Fruit fly (Drosophila melanogaster) ovary, adult (tissue): Measurements from ENCODE around the gene CG14105.

Experiments
- CG17801 ChIP-seq: fragments of 200-800 bp; optimal IDR thresholded peaks from 2 replicates; lab custom pipeline; 2019; ENCODE audit warnings: missing biosample characterization, mild to moderate bottlenecking, missing genetic modification characterization, moderate library complexity; ENCODE audit not compliant: partially characterized antibody

CG14105 gene

DNA sequence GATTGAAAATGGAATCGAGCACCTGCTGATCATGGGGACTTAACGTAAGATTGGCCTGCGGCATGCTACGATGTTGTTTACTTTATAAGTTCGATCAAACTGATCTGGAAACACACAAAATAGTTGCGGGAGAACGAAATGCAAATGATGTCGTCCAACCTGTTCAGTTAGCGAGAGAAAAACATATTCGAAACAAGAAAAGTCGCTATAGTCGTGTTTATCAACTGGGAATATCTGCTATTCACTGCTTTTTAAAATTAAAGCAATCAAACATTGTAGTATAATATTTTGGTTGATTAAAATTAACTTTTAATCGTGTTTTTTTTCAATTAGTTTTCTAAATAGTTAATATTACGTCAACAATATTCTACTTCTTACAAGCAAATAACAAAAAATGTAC is at the start of gene CG14105:
TSS of gene CG14105 (minus strand) at position 101 of the 400 bp plus-strand sequence.
- TF ChIP-seq CG17801 (GFP tag; lab: Kevin White, UChicago): no peak

DNA sequence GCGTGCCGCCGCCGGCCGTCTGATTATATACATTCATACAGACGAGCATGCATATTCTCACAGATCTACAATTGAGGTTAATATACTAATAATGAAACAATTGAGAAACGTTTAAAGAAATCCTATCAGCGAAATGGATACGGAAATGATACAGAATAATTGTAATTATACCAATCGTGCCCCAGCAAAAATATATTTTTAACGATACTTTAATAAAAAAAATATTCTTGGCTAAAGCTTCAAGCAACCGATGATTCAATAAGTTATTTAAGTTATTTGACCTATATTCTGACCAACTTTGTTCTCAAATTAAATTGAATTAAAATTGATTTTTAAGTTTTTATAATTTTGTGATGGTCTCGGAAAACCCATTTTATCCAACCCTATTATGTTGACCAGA is 49.6 kb upstream of the CG14105 start:
- TF ChIP-seq CG17801 (GFP tag; lab: Kevin White, UChicago): peak; percentile 46

DNA sequence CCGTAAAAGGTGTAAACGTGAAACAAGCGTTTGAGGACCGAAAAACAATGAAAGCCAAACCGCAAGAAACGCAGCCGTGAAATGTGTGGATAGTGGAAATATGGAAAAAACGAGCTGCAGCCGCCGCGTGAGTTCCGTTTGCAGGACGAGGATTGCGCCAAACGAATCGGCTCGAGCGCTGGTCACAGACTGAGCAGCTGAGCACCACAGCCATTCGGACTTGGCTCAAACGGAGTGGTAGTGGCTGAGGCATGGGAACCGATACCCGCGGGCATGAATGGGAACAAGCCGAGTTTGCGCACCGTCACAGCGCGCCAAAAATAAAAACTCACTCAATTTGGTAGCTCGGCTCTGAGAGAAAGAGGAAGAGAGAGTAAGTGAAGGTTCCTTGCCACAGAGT is 48.1 kb upstream of the CG14105 start, which contains the start of gene CG10089:
TSS of gene CG10089 (minus strand) at position 181 of the 400 bp plus-strand sequence.
- TF ChIP-seq CG17801 (GFP tag; lab: Kevin White, UChicago): no peak

DNA sequence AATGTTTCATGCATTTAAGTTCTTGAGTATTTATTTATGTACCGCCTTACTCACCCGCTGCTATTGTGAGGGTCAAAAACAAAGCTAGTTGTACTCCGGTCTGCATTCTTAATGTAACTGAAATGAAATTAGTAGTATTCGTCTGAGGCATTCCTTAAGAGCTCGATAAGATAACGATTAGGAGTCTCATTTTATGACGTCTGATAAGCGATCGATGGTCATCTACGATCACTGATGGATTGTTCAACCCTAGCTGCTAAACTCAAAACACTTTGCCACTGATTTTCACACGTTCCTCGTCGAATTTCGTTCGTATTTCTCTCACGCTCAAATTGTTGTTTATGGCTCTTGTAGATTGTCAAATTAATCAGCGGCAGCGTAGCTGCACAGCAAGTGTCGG is 30.7 kb upstream of the CG14105 start, which contains the start of gene CG10116:
TSS of gene CG10116 (minus strand) at position 106 of the 400 bp plus-strand sequence.
- TF ChIP-seq CG17801 (GFP tag; lab: Kevin White, UChicago): no peak

DNA sequence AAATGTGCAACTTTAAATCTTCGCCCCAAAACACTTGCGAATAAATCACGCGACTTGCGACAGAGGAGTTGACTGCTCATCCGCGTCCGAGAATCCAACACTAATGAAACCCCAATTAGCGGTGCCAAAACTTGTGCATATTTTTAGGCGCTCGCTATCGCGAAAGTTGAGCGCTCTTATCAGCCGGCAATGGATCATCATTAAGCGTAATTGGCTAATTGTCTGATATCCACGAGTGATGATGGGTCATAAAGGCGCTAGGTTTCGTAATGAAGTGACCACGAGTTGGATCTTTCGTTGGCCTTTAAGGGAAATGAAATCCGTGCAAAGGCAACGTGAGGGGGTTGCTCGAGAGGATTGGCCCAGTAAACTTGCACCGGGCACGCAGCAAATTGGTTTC is 28.3 kb upstream of the CG14105 start:
- TF ChIP-seq CG17801 (GFP tag; lab: Kevin White, UChicago): peak; percentile 2

DNA sequence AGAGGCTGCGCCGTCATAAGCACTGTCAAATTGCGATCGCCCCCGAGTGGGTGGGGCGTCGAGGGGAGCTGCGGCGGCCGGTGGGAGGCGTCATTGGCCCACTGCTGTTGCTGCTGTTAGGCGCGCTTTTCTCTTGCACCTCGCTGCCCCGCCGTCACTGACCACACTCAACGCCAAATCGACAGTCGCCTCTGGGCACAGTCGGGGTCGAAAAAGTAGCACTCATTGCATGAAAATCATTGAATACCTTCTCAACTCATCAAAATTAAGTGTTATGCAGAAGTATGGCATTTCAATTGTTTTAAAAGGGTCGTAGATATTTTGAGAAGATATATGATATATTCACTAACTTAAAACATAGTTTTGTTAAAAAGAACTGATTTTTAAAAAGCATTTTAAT is 25.8 kb upstream of the CG14105 start:
- TF ChIP-seq CG17801 (GFP tag; lab: Kevin White, UChicago): no peak

DNA sequence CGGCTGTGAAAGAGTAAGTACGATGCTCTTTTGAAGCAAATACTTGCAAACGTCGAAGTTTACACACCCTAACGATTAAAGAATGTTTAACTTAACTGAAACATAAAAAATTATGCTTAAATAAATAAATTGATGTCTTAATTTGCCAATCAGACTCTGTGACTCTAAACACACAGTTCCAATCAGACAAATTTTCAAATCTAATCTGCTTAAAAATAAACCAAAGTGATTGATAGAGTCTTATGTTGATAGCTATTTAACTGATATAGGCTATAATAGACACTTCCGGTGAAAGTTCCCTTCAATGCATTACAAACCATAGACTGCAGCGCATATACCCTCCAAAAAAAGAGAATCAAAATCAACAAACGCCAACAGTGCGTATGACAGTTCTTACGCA is 25.1 kb upstream of the CG14105 start:
- no peak for TF ChIP-seq CG17801 (GFP tag; lab: Kevin White, UChicago)

DNA sequence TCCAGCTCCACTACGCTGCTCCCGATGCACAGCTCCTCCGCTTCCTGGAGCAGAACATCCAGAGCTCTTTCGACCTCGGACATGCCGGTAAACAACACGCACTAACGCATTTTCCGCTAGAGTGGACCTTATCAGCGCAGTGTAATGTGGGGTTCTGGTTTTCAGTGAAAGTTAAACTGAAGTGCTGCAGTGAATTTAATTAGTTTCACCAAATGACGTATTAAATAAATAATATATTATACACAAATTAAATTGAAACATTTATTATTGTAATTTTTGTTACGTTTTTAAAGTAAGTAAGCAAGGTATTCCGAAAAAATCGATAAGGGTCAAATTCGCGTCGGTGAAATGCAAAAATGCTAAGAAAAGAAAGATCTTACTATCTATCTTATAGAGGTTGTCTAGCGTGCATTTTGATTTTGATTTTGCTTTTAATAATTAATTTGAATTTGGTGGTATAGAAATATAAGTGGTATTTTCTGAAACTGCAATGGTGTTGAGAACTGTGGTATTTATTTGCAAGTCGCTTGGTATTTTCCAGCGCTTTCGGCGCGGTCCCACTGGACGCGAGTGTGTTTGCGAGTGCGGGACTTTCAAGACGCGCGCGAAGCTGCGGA is 23.8 kb upstream of the CG14105 start, which contains the start of the genes JMJD7 and CG10738:
TSS of gene JMJD7 (minus strand) at position 107 of the 617 bp plus-strand sequence.
TSS of gene CG10738 (plus strand) at position 594 of the 617 bp plus-strand sequence.
- peak; percentile 69 for TF ChIP-seq CG17801 (GFP tag; lab: Kevin White, UChicago)

DNA sequence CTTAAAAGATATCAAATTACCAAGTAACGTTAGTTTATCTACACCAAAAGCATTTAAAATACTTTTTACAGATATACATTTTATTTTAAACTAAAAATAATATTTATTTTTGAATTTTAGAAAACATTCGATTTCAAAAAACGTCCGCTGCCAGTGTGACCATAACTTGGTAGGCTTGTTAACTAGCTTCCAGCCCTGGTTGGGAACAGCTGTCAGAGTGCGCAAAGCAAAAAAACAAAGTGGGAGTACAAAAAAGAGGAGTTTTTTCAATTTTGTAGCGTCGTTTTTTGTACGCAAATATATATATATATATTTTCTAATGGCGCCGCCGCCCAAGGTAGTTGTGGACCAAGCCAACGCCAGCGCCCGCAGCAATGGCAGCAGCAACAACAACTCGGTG is 15.9 kb upstream of the CG14105 start, which contains the start of gene cmb:
TSS of gene cmb (plus strand) at position 195 of the 400 bp plus-strand sequence.
- peak; percentile 93 for TF ChIP-seq CG17801 (GFP tag; lab: Kevin White, UChicago)

DNA sequence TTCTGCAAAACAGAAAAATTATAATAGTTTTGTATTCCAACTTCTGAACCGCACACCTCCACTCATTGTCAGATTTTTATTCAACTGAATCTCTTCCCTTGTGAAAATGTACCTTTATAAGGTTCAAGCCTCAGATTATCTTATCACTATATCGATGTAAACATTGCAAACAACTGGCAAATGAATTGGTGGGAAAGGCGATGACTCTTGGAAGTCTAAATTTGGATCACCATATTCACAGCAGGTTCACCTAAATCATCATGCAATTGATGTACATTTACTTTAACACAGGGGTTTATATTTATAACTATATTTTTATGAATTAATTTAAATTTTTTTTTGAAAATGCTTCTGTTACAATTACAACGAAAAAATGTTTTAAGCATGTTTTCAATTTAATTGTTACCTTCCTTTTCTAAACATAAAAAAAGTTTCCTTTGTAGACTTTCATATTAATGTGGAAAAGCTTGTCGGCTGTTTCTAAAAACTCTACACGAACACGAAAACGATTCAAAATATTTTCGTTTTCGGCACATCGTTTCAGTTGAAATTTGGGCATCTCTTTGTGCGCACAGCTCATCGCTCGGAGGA is 14.0 kb upstream of the CG14105 start, which contains the start of the genes CG10140 and CG14109:
TSS of gene CG10140 (minus strand) at position 101 of the 591 bp plus-strand sequence.
TSS of gene CG14109 (plus strand) at position 541 of the 591 bp plus-strand sequence.
- no peak for TF ChIP-seq CG17801 (GFP tag; lab: Kevin White, UChicago)

DNA sequence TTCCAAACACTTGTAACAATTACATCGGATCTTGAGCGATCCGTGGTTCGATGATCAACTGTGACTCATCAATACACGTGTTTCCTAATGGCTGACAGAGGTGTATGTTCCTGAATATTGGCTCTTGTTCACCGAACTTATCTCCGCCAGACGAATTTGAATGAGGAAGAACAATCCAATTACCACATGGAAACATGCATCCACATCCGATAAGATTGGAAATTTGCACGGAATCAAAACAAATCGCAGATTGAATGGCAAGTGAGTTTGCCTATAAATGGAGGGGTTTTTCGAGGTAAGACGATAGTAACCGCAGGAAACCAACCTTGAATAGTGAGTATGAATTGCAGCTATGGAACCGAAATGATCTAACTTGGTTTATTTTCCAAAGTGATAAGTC is 11.2 kb upstream of the CG14105 start, which contains the start of gene CG10725:
TSS of gene CG10725 (plus strand) at position 301 of the 400 bp plus-strand sequence.
- no peak for TF ChIP-seq CG17801 (GFP tag; lab: Kevin White, UChicago)

DNA sequence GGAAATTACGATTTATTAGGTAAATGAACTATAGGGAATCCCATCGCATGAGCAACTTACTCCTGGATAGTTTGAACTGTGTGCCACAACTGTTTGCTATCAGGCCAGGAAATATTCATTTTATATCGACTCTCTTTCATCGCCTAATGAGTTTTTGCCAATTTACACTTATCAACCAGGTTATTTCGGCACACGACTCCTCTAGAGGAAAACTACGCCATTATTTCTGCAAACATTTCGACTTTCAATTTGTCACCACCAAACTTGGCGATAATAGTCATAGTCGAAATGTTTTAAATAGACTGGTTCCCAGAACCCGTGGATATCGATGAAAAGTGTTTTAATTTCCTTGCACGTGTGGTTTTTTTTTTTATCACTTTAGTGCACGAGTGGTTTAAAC is 10.6 kb upstream of the CG14105 start, which contains the start of gene CG10154:
TSS of gene CG10154 (minus strand) at position 101 of the 400 bp plus-strand sequence.
- no peak for TF ChIP-seq CG17801 (GFP tag; lab: Kevin White, UChicago)

DNA sequence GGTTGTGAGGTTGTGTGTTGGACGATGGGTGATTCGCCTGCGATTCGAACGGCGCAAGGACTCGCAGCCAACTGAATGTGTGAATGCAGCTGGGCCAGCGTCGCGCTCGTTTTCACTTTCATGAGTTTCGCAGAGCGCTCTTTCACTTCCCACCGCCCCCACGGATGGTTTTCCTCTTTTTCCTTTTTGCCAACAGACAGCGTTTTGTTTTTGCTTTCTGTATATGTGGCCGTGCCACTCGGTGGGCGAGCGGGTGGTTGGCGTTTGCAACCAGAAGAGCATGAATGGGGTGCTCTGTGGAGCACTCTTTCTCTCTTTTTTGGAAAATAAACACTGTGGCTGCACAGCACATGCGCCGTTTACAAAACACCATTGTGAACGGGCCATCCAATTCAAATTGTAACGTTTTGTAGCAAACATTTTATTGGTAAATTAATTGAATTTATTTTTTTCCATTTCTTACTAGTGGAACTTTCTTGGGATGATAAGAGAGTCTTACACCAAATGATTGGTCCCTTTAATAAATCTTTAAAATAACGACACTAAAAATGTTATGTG is 8.8 kb upstream of the CG14105 start, which contains the start of gene CG10713:
TSS of gene CG10713 (minus strand) at position 60 of the 558 bp plus-strand sequence.
- TF ChIP-seq CG17801 (GFP tag; lab: Kevin White, UChicago): no peak

DNA sequence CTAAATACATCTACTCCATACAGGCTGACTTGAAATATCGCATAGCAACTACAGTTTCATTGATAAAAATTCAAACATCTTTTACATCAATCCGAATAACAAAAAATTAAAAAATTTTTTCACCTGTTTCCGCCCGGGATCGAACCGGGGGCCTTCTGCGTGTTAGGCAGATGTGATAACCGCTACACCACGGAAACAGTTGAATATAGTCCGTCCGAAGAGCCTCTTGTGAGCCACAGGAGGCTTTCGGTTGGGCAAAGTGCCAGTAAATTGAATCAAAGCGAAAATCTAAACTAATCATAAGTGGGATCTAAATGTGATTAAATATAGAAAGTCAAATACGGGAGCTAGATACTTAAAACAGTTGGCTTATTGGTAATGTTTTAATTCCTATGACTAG is 7.0 kb upstream of the CG14105 start:
- TF ChIP-seq CG17801 (GFP tag; lab: Kevin White, UChicago): no peak

DNA sequence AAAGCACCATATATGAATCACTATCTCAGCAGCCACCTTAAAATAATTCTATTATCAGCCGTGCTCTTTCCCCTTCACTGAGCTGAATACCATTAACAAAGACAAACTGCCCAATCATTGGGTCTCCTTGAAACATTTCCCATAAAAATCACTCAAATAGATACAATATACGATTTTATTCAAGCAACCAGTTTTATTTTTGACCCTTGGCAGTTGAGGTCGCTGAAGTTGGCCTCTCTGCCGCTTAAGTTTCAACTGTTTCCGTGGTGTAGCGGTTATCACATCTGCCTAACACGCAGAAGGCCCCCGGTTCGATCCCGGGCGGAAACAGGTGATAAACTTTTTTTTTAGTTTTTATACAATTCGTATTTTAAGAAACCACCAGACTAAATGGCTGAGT is 6.3 kb upstream of the CG14105 start:
- no peak for TF ChIP-seq CG17801 (GFP tag; lab: Kevin White, UChicago)
